Fruit fly (Drosophila melanogaster) whole organism, embryonic: ENCODE data around the gene CG13114.
A peak's percentile ranks its signal among the peaks of the same experiment; 100 is the strongest.

Experiments used
- Abd-B ChIP-seq: fragments of 200-800 bp; sonication (Bioruptor generic); optimal IDR thresholded peaks from 2 replicates; lab custom pipeline; 2018; ENCODE audit warnings: missing biosample characterization, mild to moderate bottlenecking, missing genetic modification characterization, moderate library complexity
- Antp ChIP-seq: fragments of 200-800 bp; sonication (Bioruptor generic); optimal IDR thresholded peaks from 3 replicates; lab custom pipeline; 2016; ENCODE audit warnings: missing biosample characterization, missing genetic modification characterization
- B-H1 ChIP-seq: fragments of 200-800 bp; sonication (Bioruptor generic); IDR thresholded peaks from 3 replicates; pipeline ENCODE4 v1.3.6; 2022; ENCODE audit warnings: missing biosample characterization, missing genetic modification characterization
- CG10267 ChIP-seq: fragments of 200-800 bp; sonication (Bioruptor generic); optimal IDR thresholded peaks from 2 replicates; lab custom pipeline; 2018; ENCODE audit warnings: missing biosample characterization, mild to moderate bottlenecking, missing genetic modification characterization, moderate library complexity
- CG11695 ChIP-seq: fragments of 200-800 bp; sonication (Bioruptor generic); IDR thresholded peaks from 3 replicates; pipeline ENCODE4 v1.3.6; 2022; ENCODE audit warnings: missing biosample characterization, missing genetic modification characterization
- CG12236 ChIP-seq: fragments of 200-800 bp; sonication (Bioruptor generic); optimal IDR thresholded peaks from 2 replicates; lab custom pipeline; 2016; ENCODE audit warnings: missing biosample characterization, missing genetic modification characterization
- CG1233 ChIP-seq: fragments of 200-800 bp; sonication (Bioruptor generic); optimal IDR thresholded peaks from 4 replicates; lab custom pipeline; 2018; ENCODE audit warnings: missing biosample characterization, mild to moderate bottlenecking, missing genetic modification characterization
- CG13123 ChIP-seq: fragments of 200-800 bp; sonication (Bioruptor generic); optimal IDR thresholded peaks from 2 replicates; lab custom pipeline; 2016; ENCODE audit warnings: missing biosample characterization, missing genetic modification characterization
- CG15073 ChIP-seq: fragments of 200-800 bp; sonication (Bioruptor generic); optimal IDR thresholded peaks from 2 replicates; lab custom pipeline; 2016; ENCODE audit warnings: missing biosample characterization, missing genetic modification characterization
- CG1603 ChIP-seq: fragments of 200-800 bp; sonication (Bioruptor generic); optimal IDR thresholded peaks from 2 replicates; lab custom pipeline; 2019; ENCODE audit warnings: missing biosample characterization, mild to moderate bottlenecking, missing genetic modification characterization, moderate library complexity
- CG17359 ChIP-seq: fragments of 200-800 bp; sonication (Bioruptor generic); optimal IDR thresholded peaks from 3 replicates; lab custom pipeline; 2018; ENCODE audit warnings: missing biosample characterization, mild to moderate bottlenecking, missing genetic modification characterization, moderate library complexity
- CG2120 ChIP-seq: fragments of 200-800 bp; sonication (Bioruptor generic); optimal IDR thresholded peaks from 3 replicates; lab custom pipeline; 2016; ENCODE audit warnings: missing biosample characterization, missing genetic modification characterization
- CG3065 ChIP-seq: fragments of 200-800 bp; sonication (Bioruptor generic); optimal IDR thresholded peaks from 2 replicates; lab custom pipeline; 2016; ENCODE audit warnings: missing biosample characterization, missing genetic modification characterization
- CG32772 ChIP-seq: fragments of 200-800 bp; sonication (Bioruptor generic); IDR thresholded peaks from 2 replicates; pipeline ENCODE4 v1.3.6; 2022; ENCODE audit warnings: missing biosample characterization, missing genetic modification characterization
- CG4707 ChIP-seq: fragments of 200-800 bp; sonication (Bioruptor generic); optimal IDR thresholded peaks from 2 replicates; lab custom pipeline; 2018; ENCODE audit warnings: missing biosample characterization, mild to moderate bottlenecking, missing genetic modification characterization, moderate library complexity
- CG6689 ChIP-seq: fragments of 200-800 bp; sonication (Bioruptor generic); IDR thresholded peaks from 2 replicates; pipeline ENCODE4 v1.3.6; 2022; ENCODE audit warnings: missing biosample characterization, missing genetic modification characterization
- CG6765 ChIP-seq: fragments of 200-800 bp; sonication (Bioruptor generic); optimal IDR thresholded peaks from 3 replicates; lab custom pipeline; 2017; ENCODE audit warnings: missing biosample characterization, mild to moderate bottlenecking, missing genetic modification characterization
- CG7357 ChIP-seq: fragments of 200-800 bp; sonication (Bioruptor generic); IDR thresholded peaks from 3 replicates; pipeline ENCODE4 v1.3.6; 2022; ENCODE audit warnings: missing biosample characterization, missing genetic modification characterization
- CG8281 ChIP-seq: fragments of 200-800 bp; sonication (Bioruptor generic); optimal IDR thresholded peaks from 2 replicates; lab custom pipeline; 2018; ENCODE audit warnings: missing biosample characterization, mild to moderate bottlenecking, missing genetic modification characterization, moderate library complexity
- CG8765 ChIP-seq: fragments of 200-800 bp; sonication (Bioruptor generic); IDR thresholded peaks from 2 replicates; pipeline ENCODE4 v1.3.6; 2022; ENCODE audit warnings: missing biosample characterization, missing genetic modification characterization
- CG9609 ChIP-seq: fragments of 200-800 bp; sonication (Bioruptor generic); optimal IDR thresholded peaks from 3 replicates; lab custom pipeline; 2016; ENCODE audit warnings: missing biosample characterization, missing genetic modification characterization
- Dll ChIP-seq: fragments of 200-800 bp; sonication (Bioruptor generic); IDR thresholded peaks from 4 replicates; pipeline ENCODE4 v1.3.6; 2022; ENCODE audit warnings: missing biosample characterization, missing genetic modification characterization; ENCODE audit not compliant: partially characterized antibody
- H2.0 ChIP-seq: fragments of 200-800 bp; sonication (Bioruptor generic); IDR thresholded peaks from 2 replicates; pipeline ENCODE4 v1.3.6; 2022; ENCODE audit warnings: missing biosample characterization, missing genetic modification characterization
- HLHmδ ChIP-seq: fragments of 200-800 bp; sonication (Bioruptor generic); optimal IDR thresholded peaks from 2 replicates; lab custom pipeline; 2018; ENCODE audit warnings: missing biosample characterization, mild to moderate bottlenecking, missing genetic modification characterization, moderate library complexity
- HmgD ChIP-seq: fragments of 200-800 bp; sonication (Bioruptor generic); optimal IDR thresholded peaks from 3 replicates; lab custom pipeline; 2016; ENCODE audit warnings: missing biosample characterization, missing genetic modification characterization
- MTF-1 ChIP-seq: fragments of 200-800 bp; sonication (Bioruptor generic); optimal IDR thresholded peaks from 2 replicates; lab custom pipeline; 2018; ENCODE audit warnings: missing biosample characterization, mild to moderate bottlenecking, missing genetic modification characterization, borderline replicate concordance
- Max ChIP-seq: fragments of 200-800 bp; sonication (Bioruptor generic); optimal IDR thresholded peaks from 2 replicates; lab custom pipeline; 2016; ENCODE audit warnings: missing biosample characterization, mild to moderate bottlenecking, missing genetic modification characterization
- Meics ChIP-seq: fragments of 200-800 bp; sonication (Bioruptor generic); optimal IDR thresholded peaks from 2 replicates; lab custom pipeline; 2017; ENCODE audit warnings: missing biosample characterization, mild to moderate bottlenecking, missing genetic modification characterization
- Myb ChIP-seq: fragments of 200-800 bp; sonication (Bioruptor generic); optimal IDR thresholded peaks from 2 replicates; lab custom pipeline; 2016; ENCODE audit warnings: missing biosample characterization, missing genetic modification characterization
- Pdp1 ChIP-seq, 2 experiments: fragments of 200-800 bp; sonication (Bioruptor generic); optimal IDR thresholded peaks; 3 replicates each; lab custom pipeline; 2016; ENCODE audit warnings: missing biosample characterization in 2 of 2, missing genetic modification characterization in 2 of 2, mild to moderate bottlenecking in 1 of 2, moderate library complexity in 1 of 2
- Six4 ChIP-seq: fragments of 200-800 bp; sonication (Bioruptor generic); optimal IDR thresholded peaks from 2 replicates; lab custom pipeline; 2016; ENCODE audit warnings: missing biosample characterization, missing genetic modification characterization
- Stat92E ChIP-seq, 3 experiments: fragments of >200 bp in 2 of 3; fragments of 200-800 bp in 1 of 3; sonication (Bioruptor generic) in 1 of 3; optimal IDR thresholded peaks; 2 replicates each; lab custom pipeline; 2017 to 2019; ENCODE audit warnings: missing biosample characterization in 3 of 3, missing genetic modification characterization in 3 of 3, mild to moderate bottlenecking in 1 of 3, moderate library complexity in 1 of 3
- bcd ChIP-seq: fragments of 200-800 bp; sonication (Bioruptor generic); optimal IDR thresholded peaks from 2 replicates; lab custom pipeline; 2017; ENCODE audit warnings: missing biosample characterization, mild to moderate bottlenecking, missing genetic modification characterization
- chif ChIP-seq, 2 experiments: fragments of 200-800 bp; sonication (Bioruptor generic); optimal IDR thresholded peaks; 3 replicates each; lab custom pipeline; 2016; ENCODE audit warnings: missing biosample characterization in 2 of 2, missing genetic modification characterization in 2 of 2
- fd96Cb ChIP-seq: fragments of 200-800 bp; sonication (Bioruptor generic); optimal IDR thresholded peaks from 2 replicates; lab custom pipeline; 2018; ENCODE audit warnings: missing biosample characterization, mild to moderate bottlenecking, missing genetic modification characterization, moderate library complexity
- gem ChIP-seq: fragments of 200-800 bp; sonication (Bioruptor generic); optimal IDR thresholded peaks from 2 replicates; lab custom pipeline; 2019; ENCODE audit warnings: missing biosample characterization, mild to moderate bottlenecking, missing genetic modification characterization, moderate library complexity
- kah ChIP-seq: fragments of 200-800 bp; sonication (Bioruptor generic); optimal IDR thresholded peaks from 2 replicates; lab custom pipeline; 2018; ENCODE audit warnings: missing biosample characterization, mild to moderate bottlenecking, missing genetic modification characterization
- lola ChIP-seq, 3 experiments: fragments of >200 bp in 2 of 3; fragments of 200-800 bp in 1 of 3; sonication (Bioruptor generic) in 1 of 3; optimal IDR thresholded peaks; 2 replicates each; lab custom pipeline; 2017 to 2019; ENCODE audit warnings: missing biosample characterization in 3 of 3, missing genetic modification characterization in 3 of 3, mild to moderate bottlenecking in 1 of 3, moderate library complexity in 1 of 3
- oc ChIP-seq: fragments of 200-800 bp; sonication (Bioruptor generic); optimal IDR thresholded peaks from 2 replicates; lab custom pipeline; 2018; ENCODE audit warnings: missing biosample characterization, mild to moderate bottlenecking, missing genetic modification characterization, moderate library complexity
- odd ChIP-seq: fragments of 200-800 bp; sonication (Bioruptor generic); optimal IDR thresholded peaks from 2 replicates; lab custom pipeline; 2017; ENCODE audit warnings: missing biosample characterization, mild to moderate bottlenecking, missing genetic modification characterization
- psq ChIP-seq: fragments of 200-800 bp; sonication (Bioruptor generic); optimal IDR thresholded peaks from 2 replicates; lab custom pipeline; 2017; ENCODE audit warnings: missing biosample characterization, missing genetic modification characterization
- sens-2 ChIP-seq: fragments of 200-800 bp; sonication (Bioruptor generic); IDR thresholded peaks from 2 replicates; pipeline ENCODE4 v1.3.6; 2022; ENCODE audit warnings: missing biosample characterization, missing genetic modification characterization
- sim ChIP-seq: fragments of 200-800 bp; sonication (Bioruptor generic); IDR thresholded peaks from 2 replicates; pipeline ENCODE4 v1.3.6; 2022; ENCODE audit warnings: missing biosample characterization, missing genetic modification characterization
- tap ChIP-seq: fragments of 200-800 bp; optimal IDR thresholded peaks from 3 replicates; lab custom pipeline; 2019; ENCODE audit warnings: missing biosample characterization, mild to moderate bottlenecking, missing genetic modification characterization, moderate library complexity
- tgo ChIP-seq: fragments of 200-800 bp; sonication (Bioruptor generic); IDR thresholded peaks from 3 replicates; pipeline ENCODE4 v1.3.6; 2022; ENCODE audit warnings: missing biosample characterization, missing genetic modification characterization
- tup ChIP-seq: fragments of 200-800 bp; sonication (Bioruptor generic); optimal IDR thresholded peaks from 2 replicates; lab custom pipeline; 2016; ENCODE audit warnings: missing biosample characterization, mild to moderate bottlenecking, missing genetic modification characterization, moderate library complexity
- zen ChIP-seq: fragments of 200-800 bp; sonication (Bioruptor generic); optimal IDR thresholded peaks from 3 replicates; lab custom pipeline; 2018; ENCODE audit warnings: missing biosample characterization, mild to moderate bottlenecking, missing genetic modification characterization, moderate library complexity

Gene CG13114

DNA sequence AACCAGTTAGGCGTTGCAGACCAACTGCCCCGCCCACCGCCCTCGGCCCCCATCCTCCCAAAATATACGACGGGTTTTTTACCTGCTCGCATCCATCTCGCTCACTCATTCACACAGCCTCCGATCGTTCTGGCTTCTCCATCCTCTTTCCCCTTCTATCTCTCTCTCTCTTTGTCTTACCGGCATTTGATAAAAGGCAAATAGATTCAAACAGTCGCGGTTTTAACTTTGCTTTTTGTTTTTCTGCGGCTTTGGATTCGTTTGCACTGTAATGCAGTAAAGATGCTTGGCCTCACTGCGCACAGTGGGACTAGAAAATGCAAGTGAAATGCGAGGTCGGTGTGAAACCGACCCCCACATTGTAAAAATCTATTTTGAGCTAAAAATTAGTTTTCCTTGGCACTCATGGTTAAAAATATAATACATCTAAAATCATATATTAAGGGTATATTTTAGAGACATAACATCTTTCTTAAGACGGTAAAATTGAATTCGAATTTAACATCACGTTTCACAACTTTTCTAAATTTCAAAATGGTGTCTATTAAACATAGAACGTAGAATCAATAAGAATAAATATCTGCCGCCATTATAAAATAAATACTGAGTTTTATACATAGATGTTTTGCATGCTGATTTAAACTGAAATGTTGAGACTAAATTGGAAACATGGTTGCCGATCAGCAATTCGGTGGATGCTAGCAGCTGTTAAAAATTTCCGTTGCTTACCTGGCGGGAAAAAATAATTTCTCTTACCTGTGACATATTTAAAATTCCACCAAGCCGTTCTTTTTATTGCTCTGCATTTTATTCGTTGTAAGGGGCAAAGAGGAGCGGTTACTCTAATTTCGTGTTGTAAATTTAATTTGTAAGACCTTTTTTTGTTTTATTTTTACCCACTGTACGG, 49.0 kb upstream of the CG13114 start (continued):
- no peak for TF ChIP-seq CG2120 (GFP tag; lab: Kevin White, UChicago)
- TF ChIP-seq psq (GFP tag; lab: Kevin White, UChicago): no peak
- TF ChIP-seq CG32772 (GFP tag; lab: Robert Waterston, UW): 0 out of 2 replicates have a peak, but pooled peaks have one; percentile 9
- TF ChIP-seq tup (GFP tag; lab: Kevin White, UChicago): no peak
- no peak for TF ChIP-seq HLHmδ
- TF ChIP-seq B-H1: no peak; the same call in 2 of the 3 replicates
- TF ChIP-seq CG7357 (GFP tag; lab: Robert Waterston, UW): no peak
- TF ChIP-seq Six4: no peak
- TF ChIP-seq CG6689 (GFP tag; lab: Robert Waterston, UW): 0 out of 2 replicates have a peak, but pooled peaks have one; percentile 12
- TF ChIP-seq CG11695 (GFP tag; lab: Robert Waterston, UW): 0 out of 3 replicates have a peak, but pooled peaks have one; percentile 21
- TF ChIP-seq Meics (GFP tag; lab: Kevin White, UChicago): no peak
- TF ChIP-seq Abd-B (GFP tag; lab: Kevin White, UChicago): no peak
- no peak for TF ChIP-seq sim (GFP tag; lab: Robert Waterston, UW)
- TF ChIP-seq Stat92E (GFP tag; optimal IDR thresholded peaks at IDR 0.05; lab: Kevin White, UChicago): no peak
- TF ChIP-seq CG8765 (GFP tag; lab: Robert Waterston, UW): 0 out of 2 replicates have a peak, but pooled peaks have one; percentile 24
- peak; percentile 2 for TF ChIP-seq Max (GFP tag; lab: Kevin White, UChicago)
- peak; percentile 38; the same call in 1 of the 2 replicates for TF ChIP-seq H2.0 (GFP tag; lab: Robert Waterston, UW)
- TF ChIP-seq chif (GFP tag; optimal IDR thresholded peaks at IDR 0.05; lab: Kevin White, UChicago): no peak
- no peak for TF ChIP-seq CG8281 (tag; lab: Kevin White, UChicago)
- TF ChIP-seq MTF-1 (GFP tag; lab: Kevin White, UChicago): no peak
- TF ChIP-seq bcd (GFP tag; lab: Kevin White, UChicago): peak; percentile 9
- TF ChIP-seq CG1603 (tag; lab: Kevin White, UChicago): peak; percentile 20
- no peak for TF ChIP-seq HmgD
- no peak for TF ChIP-seq CG6765 (GFP tag; lab: Kevin White, UChicago)
- no peak for TF ChIP-seq odd (GFP tag; lab: Kevin White, UChicago)
- TF ChIP-seq CG1233 (GFP tag; lab: Kevin White, UChicago): no peak
- TF ChIP-seq CG10267 (tag; lab: Kevin White, UChicago): no peak
- TF ChIP-seq oc: peak; percentile 47
- no peak for TF ChIP-seq Antp (GFP tag; lab: Kevin White, UChicago)
- TF ChIP-seq zen (tag; lab: Kevin White, UChicago): no peak
- no peak for TF ChIP-seq Pdp1 (GFP tag; optimal IDR thresholded peaks at IDR 0.05; lab: Kevin White, UChicago)
- no peak for TF ChIP-seq sens-2 (GFP tag; lab: Robert Waterston, UW)
- TF ChIP-seq CG4707 (GFP tag; lab: Kevin White, UChicago): peak; percentile 88
- TF ChIP-seq tap (tag; lab: Kevin White, UChicago): no peak
- peak; percentile 14 for TF ChIP-seq fd96Cb (tag; lab: Kevin White, UChicago)
- TF ChIP-seq CG9609 (GFP tag; lab: Kevin White, UChicago): no peak
- TF ChIP-seq Myb (GFP tag; lab: Kevin White, UChicago): no peak
- TF ChIP-seq CG3065: peak; percentile 46
- peak in 1 of 3 experiments; percentile 53 for TF ChIP-seq lola (GFP tag; optimal IDR thresholded peaks at IDR 0.05; lab: Kevin White, UChicago)
- no peak; the same call in 2 of the 3 replicates for TF ChIP-seq tgo
- TF ChIP-seq CG15073: peak; percentile 2
- TF ChIP-seq gem: peak; percentile 16
- no peak; the same call in 3 of the 4 replicates for TF ChIP-seq Dll (GFP tag; lab: Robert Waterston, UW)
- TF ChIP-seq CG13123: no peak
- TF ChIP-seq CG17359 (tag; lab: Kevin White, UChicago): no peak
- no peak for TF ChIP-seq CG12236 (GFP tag; lab: Kevin White, UChicago)
- no peak for TF ChIP-seq kah (GFP tag; lab: Kevin White, UChicago)
